Worm (Caenorhabditis elegans): Measurements from ENCODE around the gene T16G12.10.
A peak's percentile ranks its signal among the peaks of the same experiment; 100 is the strongest.

The T16G12.10 gene

DNA sequence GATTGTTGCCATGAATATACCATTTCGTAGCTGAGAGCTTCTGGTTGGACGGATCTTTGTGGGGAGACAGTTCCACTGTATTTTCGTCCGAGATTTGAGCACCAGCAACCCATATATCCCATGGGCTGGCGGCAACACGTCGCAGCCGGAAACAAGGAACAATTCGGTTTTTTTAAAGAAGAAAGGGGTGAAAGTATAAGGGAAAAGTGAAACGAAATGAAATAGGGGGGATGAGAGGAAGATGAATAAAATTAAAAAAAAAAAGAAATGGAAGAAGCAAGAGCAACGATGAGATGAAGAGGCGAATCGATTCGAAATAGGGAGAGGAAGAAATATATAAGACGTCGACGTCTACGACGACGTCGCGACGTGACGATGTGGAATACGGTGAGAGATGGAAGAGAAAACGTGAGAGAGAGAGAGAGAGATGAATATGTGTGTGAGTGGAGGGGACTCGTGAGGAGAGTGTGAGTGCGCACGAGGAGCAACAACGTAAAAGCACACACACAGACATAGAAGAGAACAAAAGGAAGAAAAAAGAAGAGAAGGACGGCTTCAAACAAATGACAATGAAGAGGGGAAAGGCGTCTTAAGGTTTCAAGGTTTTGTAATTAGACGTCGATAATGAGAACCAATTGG is 39.4 kb downstream of the T16G12.10 start, which contains the start of gene rgs-1 (continued):
- TF ChIP-seq ztf-11 (tag; optimal IDR thresholded peaks at IDR 0.05) = no peak
- TF ChIP-seq blmp-1 (tag; optimal IDR thresholded peaks at IDR 0.05) = no peak
- TF ChIP-seq mdl-1 (tag; optimal IDR thresholded peaks at IDR 0.05) = peak in 1 of 2 experiments; percentile 4
- TF ChIP-seq Y116A8C.19 (tag; optimal IDR thresholded peaks at IDR 0.05; ENCODE audit: borderline replicate concordance) = no peak

DNA sequence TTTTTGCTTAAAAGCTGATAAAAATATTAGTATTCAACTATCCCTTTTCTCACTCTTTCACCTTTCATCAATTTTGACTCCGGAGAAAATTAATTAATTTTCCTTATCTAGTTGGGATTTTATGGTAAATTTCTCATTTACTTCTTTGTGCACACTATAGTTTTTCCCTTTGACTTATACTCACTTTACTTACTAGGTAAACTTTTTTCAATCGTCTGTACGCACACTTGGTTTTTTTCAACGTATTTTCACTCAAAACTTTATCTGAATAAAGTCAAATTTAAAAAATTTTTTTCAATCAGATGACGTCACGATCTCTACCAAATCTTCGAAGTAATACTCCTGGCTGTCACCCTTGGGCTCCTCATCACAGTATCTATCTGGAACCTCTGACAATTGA is 43.8 kb downstream of the T16G12.10 start, which contains the start of gene C05B5.16:
TSS of gene C05B5.16 (plus strand) at position 301 of the 400 bp plus-strand sequence.
- no peak for TF ChIP-seq isw-1 (GFP tag; IDR thresholded peaks at IDR 0.05)

DNA sequence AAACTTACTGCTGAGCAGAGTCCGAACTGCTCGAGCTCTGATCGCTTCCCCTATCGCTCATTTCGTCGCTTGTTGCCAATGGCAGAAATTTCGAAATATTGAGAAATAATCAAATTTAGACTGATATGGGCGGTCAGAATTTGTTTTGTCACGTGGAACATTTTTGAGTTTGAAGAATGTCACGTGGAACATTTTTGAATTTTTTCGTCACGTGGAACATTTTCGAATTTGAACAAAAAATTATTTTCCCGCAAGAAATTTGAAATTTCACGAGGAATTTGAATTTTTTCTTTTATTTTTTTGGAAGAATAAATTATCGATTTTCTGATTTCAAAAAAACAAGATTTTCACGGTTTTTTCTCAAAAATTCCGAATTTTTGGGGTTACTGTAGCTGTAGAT is 45.8 kb downstream of the T16G12.10 start, which contains the start of gene fbxa-155:
TSS of gene fbxa-155 (minus strand) at position 101 of the 400 bp plus-strand sequence.
- TF ChIP-seq mdl-1 (tag; optimal IDR thresholded peaks at IDR 0.05) (no peak), elt-2 (tag; optimal IDR thresholded peaks at IDR 0.05) (no peak), fos-1 (tag; optimal IDR thresholded peaks at IDR 0.05) (no peak), hpl-2 (GFP tag; optimal IDR thresholded peaks at IDR 0.05) (no peak), nhr-84 (tag; optimal IDR thresholded peaks at IDR 0.05) (no peak), fkh-4 (tag; optimal IDR thresholded peaks at IDR 0.05; ENCODE audit: borderline replicate concordance) (no peak), pax-3 (tag; optimal IDR thresholded peaks at IDR 0.05) (no peak), nhr-47 (tag; optimal IDR thresholded peaks at IDR 0.05) (no peak), nhr-77 (tag; optimal IDR thresholded peaks at IDR 0.05) (no peak), zag-1 (tag; optimal IDR thresholded peaks at IDR 0.05) (no peak), pag-3 (tag; optimal IDR thresholded peaks at IDR 0.05; ENCODE audit: borderline replicate concordance, insufficient read depth) (no peak), ceh-90 (tag; optimal IDR thresholded peaks at IDR 0.05) (no peak), skn-1 (tag; optimal IDR thresholded peaks at IDR 0.05) (no peak), ceh-63 (GFP tag; optimal IDR thresholded peaks at IDR 0.05) (no peak), nhr-20 (tag; optimal IDR thresholded peaks at IDR 0.05) (no peak), unc-98 (GFP tag; IDR thresholded peaks at IDR 0.05) (no peak), fkh-10 (GFP tag; optimal IDR thresholded peaks at IDR 0.05) (no peak), jun-1 (tag; optimal IDR thresholded peaks at IDR 0.05) (no peak), ets-5 (GFP tag; IDR thresholded peaks at IDR 0.05) (no peak), isw-1 (GFP tag; IDR thresholded peaks at IDR 0.05) (no peak)

DNA sequence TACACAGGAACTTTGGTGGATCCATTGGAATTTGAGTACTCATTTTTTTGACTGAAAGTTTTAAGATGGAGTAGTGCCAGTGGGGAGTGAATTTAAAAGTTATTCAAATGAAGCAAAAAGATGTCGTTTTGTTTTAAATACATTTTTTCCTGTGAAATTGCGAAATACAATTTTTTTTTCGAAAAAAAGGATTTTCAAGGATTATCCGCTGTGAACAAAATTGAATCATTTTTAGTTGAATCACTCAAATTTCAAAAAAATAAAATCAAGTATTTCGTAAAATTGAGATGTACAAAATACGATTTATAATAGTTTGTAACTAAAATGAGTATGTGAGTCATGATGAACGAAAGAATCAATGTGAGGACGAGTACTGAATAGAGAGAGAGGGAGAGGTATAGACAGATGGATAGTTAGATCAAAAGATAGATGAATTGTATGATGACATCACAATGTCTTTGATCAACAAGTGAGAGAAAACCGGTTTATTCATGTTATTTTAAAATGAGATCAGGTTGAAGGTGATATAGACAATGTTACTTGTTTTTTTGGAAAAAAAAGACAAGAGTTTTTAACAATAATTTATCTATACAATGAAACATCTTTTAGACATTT is 49.1 kb downstream of the T16G12.10 start, which contains the start of gene C05B5.8:
TSS of gene C05B5.8 (minus strand) at position 51 of the 615 bp plus-strand sequence.
- TF ChIP-seq lir-3 (tag; optimal IDR thresholded peaks at IDR 0.05; ENCODE audit: poor library complexity) = peak; percentile 20
- no peak for TF ChIP-seq irx-1 (tag; optimal IDR thresholded peaks at IDR 0.05)
- TF ChIP-seq vab-15 (tag; optimal IDR thresholded peaks at IDR 0.05) = peak; percentile 49
- TF ChIP-seq efl-1 (optimal IDR thresholded peaks at IDR 0.05) = peak in 1 of 2 experiments; percentile 28
- peak in 1 of 2 experiments; percentile 59 for TF ChIP-seq efl-1 (GFP tag; optimal IDR thresholded peaks at IDR 0.05 in 1 of 2)
- peak; percentile 13 for TF ChIP-seq mep-1 (tag; optimal IDR thresholded peaks at IDR 0.05)
- peak in 2 of 3 experiments; percentile 8 to 10 for TF ChIP-seq dpl-1 (GFP tag; optimal IDR thresholded peaks at IDR 0.05)
- peak; percentile 73 for TF ChIP-seq nhr-71 (tag; optimal IDR thresholded peaks at IDR 0.05)
- TF ChIP-seq lin-35 (GFP tag; optimal IDR thresholded peaks at IDR 0.05) = peak in 1 of 2 experiments; percentile 31
- TF ChIP-seq sox-4 (tag; optimal IDR thresholded peaks at IDR 0.05) = no peak
- no peak for TF ChIP-seq snpc-4 (tag; optimal IDR thresholded peaks at IDR 0.05)
- TF ChIP-seq nhr-11 (tag; optimal IDR thresholded peaks at IDR 0.05) = no peak
- peak; percentile 34 for TF ChIP-seq C16A3.4 (tag; optimal IDR thresholded peaks at IDR 0.05)
- TF ChIP-seq elt-2 (tag; optimal IDR thresholded peaks at IDR 0.05) = no peak
- TF ChIP-seq tbx-2 (tag; optimal IDR thresholded peaks at IDR 0.05) = no peak
- TF ChIP-seq nhr-20 (tag; optimal IDR thresholded peaks at IDR 0.05) = peak; percentile 71
- no peak for TF ChIP-seq alr-1 (tag; optimal IDR thresholded peaks at IDR 0.05; ENCODE audit: borderline replicate concordance)
- TF ChIP-seq unc-30 (tag; optimal IDR thresholded peaks at IDR 0.05) = no peak
- TF ChIP-seq nhr-19 (GFP tag; conservative IDR thresholded peaks at IDR 0.05) = peak; percentile 44
- peak; percentile 74 for TF ChIP-seq snu-23 (GFP tag; optimal IDR thresholded peaks at IDR 0.05)
- TF ChIP-seq blmp-1 (tag; optimal IDR thresholded peaks at IDR 0.05) = peak; percentile 46
- TF ChIP-seq skn-1 (tag; optimal IDR thresholded peaks at IDR 0.05) = no peak
- TF ChIP-seq F16B12.6 (tag; optimal IDR thresholded peaks at IDR 0.05) = no peak
- TF ChIP-seq hlh-4 (tag; optimal IDR thresholded peaks at IDR 0.05) = no peak
- TF ChIP-seq elt-3 (tag; optimal IDR thresholded peaks at IDR 0.05) = peak in 3 of 6 experiments; percentile 31 to 58 (median 39)
- peak; percentile 57 for TF ChIP-seq nhr-90 (tag; optimal IDR thresholded peaks at IDR 0.05; ENCODE audit: poor library complexity)
- no peak for TF ChIP-seq pag-3 (tag; optimal IDR thresholded peaks at IDR 0.05; ENCODE audit: borderline replicate concordance, insufficient read depth)
